Worm (Caenorhabditis elegans): Measurements from ENCODE around the gene fbxa-142.

- TF ChIP-seq dpl-1 (GFP tag; optimal IDR thresholded peaks at IDR 0.05) (no peak), nhr-237 (tag; optimal IDR thresholded peaks at IDR 0.05) (no peak)
These were observed 10.7 kb downstream of the fbxa-142 start for ce11 chrV:16120499-16120898.
